Fruit fly (Drosophila melanogaster): ENCODE data around the gene Sf3a1.
A peak's percentile ranks its signal among the peaks of the same experiment; 100 is the strongest.

Gene Sf3a1

dm6 chr3R:17016193-17016592 is 14.0 kb upstream of the Sf3a1 start:
- no peak for TF ChIP-seq CG13204 (GFP tag; optimal IDR thresholded peaks at IDR 0.05)

- no peak for TF ChIP-seq CG8301 (tag; optimal IDR thresholded peaks at IDR 0.05)
- TF ChIP-seq Ets98B (GFP tag; IDR thresholded peaks at IDR 0.05), result no peak
- 0 out of 3 replicates have a peak, but pooled peaks have one; percentile 31 for TF ChIP-seq CG4496 (GFP tag; IDR thresholded peaks at IDR 0.05)
These were observed 12.1 kb upstream of the Sf3a1 start, which contains the start of gene Pxd for dm6 chr3R:17014276-17014675. Gene Pxd, plus strand, starts transcription at chr3R:17014576.

- no peak for TF ChIP-seq Pif1A (GFP tag; optimal IDR thresholded peaks at IDR 0.05)
- no peak for TF ChIP-seq CG14655 (GFP tag; optimal IDR thresholded peaks at IDR 0.05)
- no peak for TF ChIP-seq CG9948 (tag; optimal IDR thresholded peaks at IDR 0.05)
- no peak for TF ChIP-seq Ets98B (GFP tag; IDR thresholded peaks at IDR 0.05)
- no peak for TF ChIP-seq CG8301 (tag; optimal IDR thresholded peaks at IDR 0.05)
These were observed 6.5 kb upstream of the Sf3a1 start for dm6 chr3R:17008675-17009022.

- no peak for TF ChIP-seq gl (tag; optimal IDR thresholded peaks at IDR 0.05)
- no peak for TF ChIP-seq Snoo (tag; optimal IDR thresholded peaks at IDR 0.05)
- TF ChIP-seq CG32121 (GFP tag; IDR thresholded peaks at IDR 0.05), result no peak
- no peak for TF ChIP-seq CG34367 (tag; optimal IDR thresholded peaks at IDR 0.05)
- TF ChIP-seq Pif1B (GFP tag; optimal IDR thresholded peaks at IDR 0.05), result no peak
- TF ChIP-seq CG8159 (tag; optimal IDR thresholded peaks at IDR 0.05), result no peak
- TF ChIP-seq EcR (GFP tag; optimal IDR thresholded peaks at IDR 0.05), result peak; percentile 31
- TF ChIP-seq CG8301 (tag; optimal IDR thresholded peaks at IDR 0.05), result no peak
These were observed 6.0 kb upstream of the Sf3a1 start, which contains the start of gene CG8907 for dm6 chr3R:17008018-17008674. Gene CG8907, plus strand, starts transcription at chr3R:17008269.

dm6 chr3R:17007336-17007735 is 5.2 kb upstream of the Sf3a1 start:
- TF ChIP-seq fd96Ca (GFP tag; IDR thresholded peaks at IDR 0.05) (no peak), gl (tag; optimal IDR thresholded peaks at IDR 0.05) (no peak), CG15710 (tag; optimal IDR thresholded peaks at IDR 0.05) (no peak), D1 (tag; optimal IDR thresholded peaks at IDR 0.05) (no peak)

dm6 chr3R:17003468-17003867 is 1.3 kb upstream of the Sf3a1 start:
- TF ChIP-seq CG12605 (GFP tag; IDR thresholded peaks at IDR 0.05) (no peak), CG15710 (tag; optimal IDR thresholded peaks at IDR 0.05) (no peak), CG10348 (GFP tag; IDR thresholded peaks at IDR 0.05) (no peak), Pif1B (GFP tag; optimal IDR thresholded peaks at IDR 0.05) (no peak)

dm6 chr3R:16996059-16996959 is 5.8 kb downstream of the Sf3a1 start, which contains the start of the genes EMC2A and CG3534:
Gene EMC2A, minus strand, starts transcription at chr3R:16996071.
Gene CG3534, plus strand, starts transcription at chr3R:16996446.
- no peak for TF ChIP-seq CG34367 (tag; optimal IDR thresholded peaks at IDR 0.05)
- TF ChIP-seq gl (tag; optimal IDR thresholded peaks at IDR 0.05), result no peak
- TF ChIP-seq EcR (GFP tag; optimal IDR thresholded peaks at IDR 0.05), result no peak
- 0 out of 3 replicates have a peak, but pooled peaks have one; percentile 9 for TF ChIP-seq CG4496 (GFP tag; IDR thresholded peaks at IDR 0.05)
- TF ChIP-seq Pif1A (GFP tag; optimal IDR thresholded peaks at IDR 0.05), result no peak
- TF ChIP-seq Ets98B (GFP tag; IDR thresholded peaks at IDR 0.05), result no peak
- TF ChIP-seq CG12605 (GFP tag; IDR thresholded peaks at IDR 0.05), result no peak
- peak; percentile 3 for TF ChIP-seq CG9948 (tag; optimal IDR thresholded peaks at IDR 0.05)
- TF ChIP-seq D1 (tag; optimal IDR thresholded peaks at IDR 0.05), result no peak
- TF ChIP-seq CG10348 (GFP tag; IDR thresholded peaks at IDR 0.05), result no peak
- no peak for TF ChIP-seq fd96Ca (GFP tag; IDR thresholded peaks at IDR 0.05)
- TF ChIP-seq rn (GFP tag; IDR thresholded peaks at IDR 0.05), result no peak
- peak; percentile 26 for TF ChIP-seq CG8159 (tag; optimal IDR thresholded peaks at IDR 0.05)
- no peak for TF ChIP-seq Pif1B (GFP tag; optimal IDR thresholded peaks at IDR 0.05)
- TF ChIP-seq CG15710 (tag; optimal IDR thresholded peaks at IDR 0.05), result no peak
- TF ChIP-seq Snoo (tag; optimal IDR thresholded peaks at IDR 0.05), result peak; percentile 26
- no peak for TF ChIP-seq CG17806 (tag; optimal IDR thresholded peaks at IDR 0.05)
- no peak for TF ChIP-seq CG14655 (GFP tag; optimal IDR thresholded peaks at IDR 0.05)
- TF ChIP-seq CG32121 (GFP tag; IDR thresholded peaks at IDR 0.05), result no peak

All from whole organism, pupa.